Fruit fly (Drosophila melanogaster) whole organism, embryonic: Measurements from ENCODE around the gene MP1.

ENCODE experiments used
- Ada2b ChIP-seq: fragments of 200-800 bp; sonication (Bioruptor generic); IDR thresholded peaks from 2 replicates; pipeline ENCODE4 v1.3.6; 2022; ENCODE audit warnings: missing biosample characterization, missing genetic modification characterization
- CG10431 ChIP-seq: fragments of 200-800 bp; sonication (Bioruptor generic); optimal IDR thresholded peaks from 3 replicates; lab custom pipeline; 2018; ENCODE audit warnings: missing biosample characterization, mild to moderate bottlenecking, missing genetic modification characterization
- CG10565 ChIP-seq: fragments of 200-800 bp; sonication (Bioruptor generic); optimal IDR thresholded peaks from 3 replicates; lab custom pipeline; 2016; ENCODE audit warnings: missing biosample characterization, mild to moderate bottlenecking, missing genetic modification characterization
- CG14710 ChIP-seq: fragments of 200-800 bp; sonication (Bioruptor generic); optimal IDR thresholded peaks from 3 replicates; lab custom pipeline; 2019; ENCODE audit warnings: missing biosample characterization, mild to moderate bottlenecking, missing genetic modification characterization, moderate library complexity
- CG15514 ChIP-seq: fragments of 200-800 bp; sonication (Bioruptor generic); optimal IDR thresholded peaks from 3 replicates; lab custom pipeline; 2017; ENCODE audit warnings: missing biosample characterization, missing genetic modification characterization, mild to moderate bottlenecking, moderate library complexity, missing genetic modification reagents
- CG16815 ChIP-seq: fragments of 200-800 bp; sonication (Bioruptor generic); optimal IDR thresholded peaks from 3 replicates; lab custom pipeline; 2017; ENCODE audit warnings: missing biosample characterization, mild to moderate bottlenecking, missing genetic modification characterization
- CG17802 ChIP-seq: fragments of 200-800 bp; sonication (Bioruptor generic); optimal IDR thresholded peaks from 2 replicates; lab custom pipeline; 2018; ENCODE audit warnings: missing biosample characterization, mild to moderate bottlenecking, missing genetic modification characterization, moderate library complexity
- CG1832 ChIP-seq: fragments of 200-800 bp; sonication (Bioruptor generic); optimal IDR thresholded peaks from 2 replicates; lab custom pipeline; 2017; ENCODE audit warnings: missing biosample characterization, mild to moderate bottlenecking, missing genetic modification characterization, inconsistent platforms
- CG2116 ChIP-seq: fragments of 200-800 bp; sonication (Bioruptor generic); optimal IDR thresholded peaks from 3 replicates; lab custom pipeline; 2018; ENCODE audit warnings: missing biosample characterization, mild to moderate bottlenecking, missing genetic modification characterization
- CG2199 ChIP-seq: fragments of 200-800 bp; sonication (Bioruptor generic); IDR thresholded peaks from 3 replicates; pipeline ENCODE4 v1.3.6; 2022; ENCODE audit warnings: missing biosample characterization, missing genetic modification characterization
- CG30020 ChIP-seq: fragments of 200-800 bp; optimal IDR thresholded peaks from 2 replicates; lab custom pipeline; 2019; ENCODE audit warnings: missing biosample characterization, mild to moderate bottlenecking, missing genetic modification characterization, moderate library complexity
- CG34422 ChIP-seq: fragments of 200-800 bp; sonication (Bioruptor generic); IDR thresholded peaks from 3 replicates; pipeline ENCODE4 v1.3.6; 2022; ENCODE audit warnings: missing biosample characterization, missing genetic modification characterization
- CG3847 ChIP-seq: fragments of 200-800 bp; sonication (Bioruptor generic); IDR thresholded peaks from 2 replicates; pipeline ENCODE4 v1.3.6; 2022; ENCODE audit warnings: missing biosample characterization, missing genetic modification characterization
- CG3995 ChIP-seq: fragments of 200-800 bp; sonication (Bioruptor generic); optimal IDR thresholded peaks from 3 replicates; lab custom pipeline; 2016; ENCODE audit warnings: missing biosample characterization, missing genetic modification characterization
- CoRest ChIP-seq: fragments of 200-800 bp; sonication (Bioruptor generic); optimal IDR thresholded peaks from 3 replicates; lab custom pipeline; 2018; ENCODE audit warnings: missing biosample characterization, mild to moderate bottlenecking, missing genetic modification characterization, moderate library complexity
- D ChIP-seq, 2 experiments: fragments of 200-800 bp in 1 of 2; fragments of >200 bp in 1 of 2; sonication (Bioruptor generic) in 1 of 2; optimal IDR thresholded peaks; 2 replicates in 1 of 2; 3 replicates in 1 of 2; lab custom pipeline; 2017; ENCODE audit warnings: mild to moderate bottlenecking in 1 of 2, missing biosample characterization in 1 of 2, missing genetic modification characterization in 1 of 2, missing genetic modification reagents in 1 of 2
- D19B ChIP-seq: fragments of 200-800 bp; sonication (Bioruptor generic); optimal IDR thresholded peaks from 2 replicates; lab custom pipeline; 2017; ENCODE audit warnings: missing biosample characterization, mild to moderate bottlenecking, missing genetic modification characterization
- Doc3 ChIP-seq: fragments of 200-800 bp; sonication (Bioruptor generic); IDR thresholded peaks from 3 replicates; pipeline ENCODE4 v1.3.6; 2022; ENCODE audit warnings: missing biosample characterization, missing genetic modification characterization; ENCODE audit not compliant: partially characterized antibody
- E2f1 ChIP-seq: fragments of 200-800 bp; sonication (Bioruptor generic); IDR thresholded peaks from 2 replicates; pipeline ENCODE4 v1.3.6; 2022; ENCODE audit warnings: missing biosample characterization, missing genetic modification characterization
- Ets65A ChIP-seq: fragments of 200-800 bp; sonication (Bioruptor generic); peaks from one replicate; lab custom pipeline; 2016; ENCODE audit warnings: missing biosample characterization, missing genetic modification characterization
- Fer3 ChIP-seq: fragments of 200-800 bp; sonication (Bioruptor generic); optimal IDR thresholded peaks from 2 replicates; lab custom pipeline; 2018; ENCODE audit warnings: missing biosample characterization, mild to moderate bottlenecking, missing genetic modification characterization, moderate library complexity
- Jarid2 ChIP-seq: fragments of 200-800 bp; sonication (Bioruptor generic); optimal IDR thresholded peaks from 3 replicates; lab custom pipeline; 2017; ENCODE audit warnings: mild to moderate bottlenecking, missing biosample characterization, missing genetic modification reagents, missing genetic modification characterization
- Lim3 ChIP-seq: fragments of 200-800 bp; sonication (Bioruptor generic); IDR thresholded peaks from 2 replicates; pipeline ENCODE4 v1.3.6; 2022; ENCODE audit warnings: missing biosample characterization, missing genetic modification characterization
- MBD-R2 ChIP-seq: fragments of 200-800 bp; sonication (Bioruptor generic); IDR thresholded peaks from 2 replicates; pipeline ENCODE4 v1.3.6; 2022; ENCODE audit warnings: missing biosample characterization, missing genetic modification characterization
- Mrtf ChIP-seq: fragments of 200-800 bp; sonication (Bioruptor generic); IDR thresholded peaks from 3 replicates; pipeline ENCODE4 v1.3.6; 2022; ENCODE audit warnings: missing biosample characterization, missing genetic modification characterization
- NK7.1 ChIP-seq: fragments of 200-800 bp; sonication (Bioruptor generic); optimal IDR thresholded peaks from 3 replicates; lab custom pipeline; 2016; ENCODE audit warnings: missing biosample characterization, missing genetic modification characterization
- Nf-YB ChIP-seq: fragments of 200-800 bp; sonication (Bioruptor generic); optimal IDR thresholded peaks from 3 replicates; lab custom pipeline; 2019; ENCODE audit warnings: missing biosample characterization, mild to moderate bottlenecking, missing genetic modification characterization, moderate library complexity
- Nf-YC ChIP-seq: fragments of 200-800 bp; optimal IDR thresholded peaks from 3 replicates; lab custom pipeline; 2019; ENCODE audit warnings: missing biosample characterization, mild to moderate bottlenecking, missing genetic modification characterization, moderate library complexity
- Sin3A ChIP-seq: fragments of >200 bp; optimal IDR thresholded peaks from 2 replicates; lab custom pipeline; 2018
- Vsx1 ChIP-seq: fragments of 200-800 bp; sonication (Bioruptor generic); optimal IDR thresholded peaks from 2 replicates; lab custom pipeline; 2017; ENCODE audit warnings: missing biosample characterization, mild to moderate bottlenecking, missing genetic modification characterization, missing genetic modification reagents
- ab ChIP-seq: fragments of 200-800 bp; sonication (Bioruptor generic); optimal IDR thresholded peaks from 2 replicates; lab custom pipeline; 2016; ENCODE audit warnings: missing biosample characterization, missing genetic modification characterization
- az2 ChIP-seq: fragments of 200-800 bp; sonication (Bioruptor generic); optimal IDR thresholded peaks from 3 replicates; lab custom pipeline; 2016; ENCODE audit warnings: missing biosample characterization, missing genetic modification characterization
- bcd ChIP-seq: fragments of 200-800 bp; sonication (Bioruptor generic); optimal IDR thresholded peaks from 2 replicates; lab custom pipeline; 2017; ENCODE audit warnings: missing biosample characterization, mild to moderate bottlenecking, missing genetic modification characterization
- cg ChIP-seq: fragments of 200-800 bp; sonication (Bioruptor generic); optimal IDR thresholded peaks from 3 replicates; lab custom pipeline; 2019; ENCODE audit warnings: missing biosample characterization, mild to moderate bottlenecking, missing genetic modification characterization, moderate library complexity
- chm ChIP-seq: fragments of 200-800 bp; sonication (Bioruptor generic); IDR thresholded peaks from 2 replicates; pipeline ENCODE4 v1.3.6; 2022; ENCODE audit warnings: missing biosample characterization, missing genetic modification characterization
- dimm ChIP-seq: fragments of 200-800 bp; sonication (Bioruptor generic); IDR thresholded peaks from 2 replicates; pipeline ENCODE4 v1.3.6; 2022; ENCODE audit warnings: missing biosample characterization, missing genetic modification characterization
- fd96Cb ChIP-seq: fragments of 200-800 bp; sonication (Bioruptor generic); optimal IDR thresholded peaks from 2 replicates; lab custom pipeline; 2018; ENCODE audit warnings: missing biosample characterization, mild to moderate bottlenecking, missing genetic modification characterization, moderate library complexity
- ftz-f1 ChIP-seq: fragments of 200-800 bp; sonication (Bioruptor generic); optimal IDR thresholded peaks from 2 replicates; lab custom pipeline; 2016; ENCODE audit warnings: missing biosample characterization, missing genetic modification characterization
- hkb ChIP-seq, 2 experiments: fragments of 200-800 bp in 1 of 2; fragments of >200 bp in 1 of 2; sonication (Bioruptor generic) in 1 of 2; IDR thresholded peaks in 1 of 2; optimal IDR thresholded peaks in 1 of 2; 2 replicates each; pipeline versions ENCODE4 v1.3.6 to Lab custom; 2017 to 2022; ENCODE audit warnings: missing biosample characterization in 1 of 2, missing genetic modification characterization in 1 of 2
- mld ChIP-seq: fragments of 200-800 bp; sonication (Bioruptor generic); IDR thresholded peaks from 3 replicates; pipeline ENCODE4 v1.3.6; 2022; ENCODE audit warnings: missing biosample characterization, missing genetic modification characterization; ENCODE audit not compliant: partially characterized antibody
- pros ChIP-seq: fragments of 200-800 bp; sonication (Bioruptor generic); optimal IDR thresholded peaks from 3 replicates; lab custom pipeline; 2019; ENCODE audit warnings: missing biosample characterization, mild to moderate bottlenecking, missing genetic modification characterization, moderate library complexity
- sc ChIP-seq, 3 experiments: fragments of >200 bp in 2 of 3; fragments of 200-800 bp in 1 of 3; sonication (Bioruptor generic) in 1 of 3; optimal IDR thresholded peaks; 2 replicates in 2 of 3; 3 replicates in 1 of 3; lab custom pipeline; 2017; ENCODE audit warnings: mild to moderate bottlenecking in 1 of 3, missing biosample characterization in 1 of 3, missing genetic modification characterization in 1 of 3, missing genetic modification reagents in 1 of 3
- seq ChIP-seq: fragments of 200-800 bp; sonication (Bioruptor generic); IDR thresholded peaks from 2 replicates; pipeline ENCODE4 v1.3.6; 2022; ENCODE audit warnings: missing biosample characterization, missing genetic modification characterization
- shn ChIP-seq: fragments of 200-800 bp; sonication (Bioruptor generic); optimal IDR thresholded peaks from 3 replicates; lab custom pipeline; 2016; ENCODE audit warnings: missing biosample characterization, missing genetic modification characterization
- sob ChIP-seq: fragments of 200-800 bp; sonication (Bioruptor generic); IDR thresholded peaks from 2 replicates; pipeline ENCODE4 v1.3.6; 2022; ENCODE audit warnings: missing biosample characterization, missing genetic modification characterization
- zen ChIP-seq: fragments of 200-800 bp; sonication (Bioruptor generic); optimal IDR thresholded peaks from 3 replicates; lab custom pipeline; 2018; ENCODE audit warnings: missing biosample characterization, mild to moderate bottlenecking, missing genetic modification characterization, moderate library complexity

MP1 gene

DNA sequence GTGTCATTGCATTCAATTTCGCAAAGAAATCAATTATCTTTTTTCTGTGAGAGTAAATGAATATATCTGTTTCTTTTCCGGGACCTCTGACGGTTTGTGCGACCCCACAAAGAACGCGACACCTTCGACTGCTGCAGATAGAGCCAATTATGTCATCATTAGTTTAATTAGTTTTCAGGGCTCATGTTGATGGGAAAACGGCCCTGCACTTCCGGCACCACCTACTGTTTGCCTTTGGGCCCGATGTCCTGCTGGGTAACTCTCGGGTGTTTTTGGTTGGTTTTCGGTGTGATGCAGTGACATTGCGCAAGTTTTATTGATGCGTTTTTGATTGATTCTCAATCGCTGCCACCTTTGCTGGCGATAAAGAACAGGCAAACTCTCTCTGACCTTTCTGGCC, 32.5 kb downstream of the MP1 start:
- TF ChIP-seq D (optimal IDR thresholded peaks at IDR 0.05; lab: Kevin White, UChicago) (peak; percentile 80), D (GFP tag; optimal IDR thresholded peaks at IDR 0.05; lab: Kevin White, UChicago) (no peak), fd96Cb (tag; lab: Kevin White, UChicago) (no peak), zen (tag; lab: Kevin White, UChicago) (peak; percentile 81), CoRest (tag; lab: Kevin White, UChicago) (no peak), mld (no peak), Sin3A (lab: Kevin White, UChicago) (no peak)

- TF ChIP-seq Fer3 (tag; lab: Kevin White, UChicago) = no peak
- peak; percentile 17 for TF ChIP-seq cg (GFP tag; lab: Kevin White, UChicago)
- TF ChIP-seq pros (GFP tag; lab: Kevin White, UChicago) = peak; percentile 19
- peak; percentile 80 for TF ChIP-seq Nf-YB (GFP tag; lab: Kevin White, UChicago)
- TF ChIP-seq Lim3 = no peak
- TF ChIP-seq seq (GFP tag; lab: Robert Waterston, UW) = peak; percentile 92
- TF ChIP-seq zen (tag; lab: Kevin White, UChicago) = peak; percentile 71
- no peak for TF ChIP-seq hkb (optimal IDR thresholded peaks at IDR 0.05; lab: Kevin White, UChicago)
- 0 out of 2 replicates have a peak, but pooled peaks have one; percentile 2 for TF ChIP-seq hkb (GFP tag; IDR thresholded peaks at IDR 0.05; lab: Robert Waterston, UW)
- TF ChIP-seq CG1832 (GFP tag; lab: Kevin White, UChicago) = peak; percentile 28
- TF ChIP-seq Nf-YC (tag; lab: Kevin White, UChicago) = peak; percentile 76
- peak; percentile 72 for TF ChIP-seq D (optimal IDR thresholded peaks at IDR 0.05; lab: Kevin White, UChicago)
- TF ChIP-seq D (GFP tag; optimal IDR thresholded peaks at IDR 0.05; lab: Kevin White, UChicago) = no peak
- no peak for TF ChIP-seq CG16815 (GFP tag; lab: Kevin White, UChicago)
- TF ChIP-seq Ets65A (GFP tag; lab: Kevin White, UChicago) = peak; percentile 25
Measured at dm6 chr3R:4341177-4341576, 33.5 kb downstream of the MP1 start.

DNA sequence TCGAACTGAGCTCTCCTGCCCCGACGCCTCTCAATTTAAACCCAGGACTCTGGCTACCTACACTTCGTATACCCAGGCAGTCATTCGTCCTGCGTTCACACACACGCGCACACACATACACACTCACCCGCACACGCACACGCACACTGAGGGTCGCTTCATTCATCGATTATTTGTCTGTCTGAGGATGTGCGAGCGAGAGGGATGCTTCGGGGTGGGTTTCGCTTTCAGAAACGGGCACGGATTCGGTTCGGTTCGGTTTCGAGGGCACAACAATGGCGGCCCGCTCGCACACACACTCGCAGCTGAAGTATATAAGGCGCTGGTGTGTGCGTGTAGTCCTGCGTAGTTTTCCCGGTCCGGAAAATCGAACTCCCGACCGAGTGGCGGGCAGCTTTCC, 38.9 kb downstream of the MP1 start, which contains the start of gene hkb:
TSS of gene hkb (minus strand) at position 11 of the 400 bp plus-strand sequence.
- no peak for TF ChIP-seq Vsx1 (GFP tag; lab: Kevin White, UChicago)
- TF ChIP-seq CG3995 (GFP tag; lab: Kevin White, UChicago) = no peak
- no peak for TF ChIP-seq ftz-f1 (GFP tag; lab: Kevin White, UChicago)
- TF ChIP-seq seq (GFP tag; lab: Robert Waterston, UW) = peak; percentile 93
- TF ChIP-seq D19B = no peak
- no peak for TF ChIP-seq CG17802
- TF ChIP-seq CG10431 (GFP tag; lab: Kevin White, UChicago) = no peak
- TF ChIP-seq CG2116 (GFP tag; lab: Kevin White, UChicago) = no peak
- TF ChIP-seq zen (tag; lab: Kevin White, UChicago) = peak; percentile 55
- peak; percentile 66 for TF ChIP-seq D (optimal IDR thresholded peaks at IDR 0.05; lab: Kevin White, UChicago)
- TF ChIP-seq D (GFP tag; optimal IDR thresholded peaks at IDR 0.05; lab: Kevin White, UChicago) = no peak
- TF ChIP-seq sc (optimal IDR thresholded peaks at IDR 0.05; lab: Kevin White, UChicago) = no peak
- TF ChIP-seq sc (GFP tag; optimal IDR thresholded peaks at IDR 0.05; lab: Kevin White, UChicago) = no peak
- TF ChIP-seq ab (GFP tag; lab: Kevin White, UChicago) = no peak
- no peak for TF ChIP-seq Jarid2 (GFP tag; lab: Kevin White, UChicago)
- no peak for TF ChIP-seq CG2199 (GFP tag; lab: Robert Waterston, UW)
- no peak for TF ChIP-seq CG30020
- TF ChIP-seq Doc3 (GFP tag; lab: Robert Waterston, UW) = no peak
- no peak for TF ChIP-seq CG3847
- TF ChIP-seq CG10565 (GFP tag; lab: Kevin White, UChicago) = no peak
- TF ChIP-seq shn (GFP tag; lab: Kevin White, UChicago) = no peak
- no peak for TF ChIP-seq bcd (GFP tag; lab: Kevin White, UChicago)
- TF ChIP-seq NK7.1 (GFP tag; lab: Kevin White, UChicago) = no peak
- TF ChIP-seq CG15514 (GFP tag; lab: Kevin White, UChicago) = no peak
- no peak for TF ChIP-seq az2
- no peak for TF ChIP-seq CG14710
- TF ChIP-seq E2f1 (GFP tag; lab: Robert Waterston, UW) = no peak
- no peak for TF ChIP-seq Ada2b (GFP tag; lab: Robert Waterston, UW)
- TF ChIP-seq chm = no peak
- TF ChIP-seq CG34422 (GFP tag; lab: Robert Waterston, UW) = no peak
- TF ChIP-seq sob (GFP tag; lab: Robert Waterston, UW) = no peak
- no peak for TF ChIP-seq MBD-R2 (GFP tag; lab: Robert Waterston, UW)
- no peak for TF ChIP-seq dimm (GFP tag; lab: Robert Waterston, UW)
- no peak for TF ChIP-seq Mrtf (GFP tag; lab: Robert Waterston, UW)
